Worm (Caenorhabditis elegans) whole organism, late embryonic: ENCODE data around the gene C30H6.8.

Experiments
- ahr-1 ChIP-seq: sonication (generic microtip); optimal IDR thresholded peaks from 2 replicates; lab custom pipeline; 2016; ENCODE audit warnings: missing genetic modification characterization, missing compliant biosample characterization
- ceh-30 ChIP-seq: fragments of 150-350 bp; optimal IDR thresholded peaks from 2 replicates; lab custom pipeline; 2014; ENCODE audit warnings: missing biosample characterization, missing genetic modification characterization
- dmd-4 ChIP-seq: sonication (generic microtip); optimal IDR thresholded peaks from 2 replicates; lab custom pipeline; 2016; ENCODE audit warnings: borderline replicate concordance, missing genetic modification characterization, missing compliant biosample characterization
- madf-2 ChIP-seq: sonication (generic microtip); optimal IDR thresholded peaks from 2 replicates; lab custom pipeline; 2017; ENCODE audit warnings: missing genetic modification characterization, missing compliant biosample characterization
- nfya-1 ChIP-seq: sonication (generic microtip); optimal IDR thresholded peaks from 2 replicates; lab custom pipeline; 2017; ENCODE audit warnings: missing genetic modification characterization, mild to moderate bottlenecking, missing compliant biosample characterization, antibody characterized with exemption, moderate library complexity
- tbx-2 ChIP-seq: sonication (generic microtip); optimal IDR thresholded peaks from 2 replicates; lab custom pipeline; 2016; ENCODE audit warnings: missing genetic modification characterization, missing compliant biosample characterization
- unc-86 ChIP-seq: sonication (generic microtip); optimal IDR thresholded peaks from 2 replicates; lab custom pipeline; 2016; ENCODE audit warnings: missing genetic modification characterization, missing compliant biosample characterization
- zip-5 ChIP-seq: sonication (generic microtip); optimal IDR thresholded peaks from 2 replicates; lab custom pipeline; 2016; ENCODE audit warnings: missing genetic modification characterization, missing compliant biosample characterization

DNA sequence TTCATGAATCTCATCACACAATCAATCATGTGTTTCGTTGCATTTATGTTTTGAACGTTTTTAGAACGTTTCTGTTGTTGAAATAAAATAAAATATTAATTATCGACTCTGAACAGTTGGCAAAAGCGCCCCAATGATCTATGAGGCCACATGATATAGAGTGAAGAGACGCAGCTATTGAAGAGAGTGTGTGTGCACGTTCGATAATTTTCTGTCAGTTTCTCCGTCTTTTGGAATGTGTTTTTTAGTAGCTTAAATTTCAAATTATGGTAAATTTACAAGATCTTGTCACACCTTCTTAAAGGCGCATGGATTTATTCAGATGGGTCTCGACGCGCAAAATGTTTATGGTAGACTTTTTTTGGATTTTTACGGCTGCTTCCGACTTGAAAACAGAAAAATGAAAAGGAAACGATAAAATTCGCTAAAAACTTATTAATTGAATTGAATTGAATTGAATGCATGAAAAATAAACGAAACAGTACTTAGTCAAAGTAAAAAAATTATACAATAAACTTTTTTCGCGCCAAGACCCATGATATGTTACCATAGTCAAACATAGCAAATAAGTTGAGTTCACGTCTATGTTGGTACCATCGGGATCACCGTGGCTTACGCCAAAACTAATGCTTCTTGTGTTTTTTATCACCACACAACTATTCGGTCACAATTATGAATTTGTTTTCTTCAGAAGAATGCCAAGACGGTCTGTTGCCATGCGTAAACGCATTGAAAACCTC lies 48.4 kb upstream of the C30H6.8 start, which contains the start of gene C49C3.15:
- TF ChIP-seq nfya-1 (tag; lab: Kevin White, UChicago) (peak; percentile 15), ceh-30 (tag; lab: Kevin White, UChicago) (no peak), madf-2 (no peak), tbx-2 (tag; lab: Kevin White, UChicago) (no peak), unc-86 (tag; lab: Kevin White, UChicago) (no peak), ahr-1 (tag; lab: Kevin White, UChicago) (no peak), zip-5 (tag; lab: Kevin White, UChicago) (no peak), dmd-4 (tag; lab: Kevin White, UChicago) (no peak)
